Fruit fly (Drosophila melanogaster) whole organism, embryonic: ENCODE results near the gene Inx3.

Experiments used
- CG10979 ChIP-seq: fragments of 200-800 bp; sonication (Bioruptor generic); optimal IDR thresholded peaks from 2 replicates; lab custom pipeline; 2018; ENCODE audit warnings: missing biosample characterization, mild to moderate bottlenecking, missing genetic modification characterization, moderate library complexity
- CG12155 ChIP-seq: fragments of 200-800 bp; sonication (Bioruptor generic); optimal IDR thresholded peaks from 3 replicates; lab custom pipeline; 2016; ENCODE audit warnings: missing biosample characterization, missing genetic modification characterization
- CG12744 ChIP-seq: fragments of 200-800 bp; sonication (Bioruptor generic); optimal IDR thresholded peaks from 2 replicates; lab custom pipeline; 2016; ENCODE audit warnings: missing biosample characterization, missing genetic modification characterization
- CG14667 ChIP-seq: fragments of 200-800 bp; sonication (Bioruptor generic); IDR thresholded peaks from 2 replicates; pipeline ENCODE4 v1.3.6; 2022; ENCODE audit warnings: missing biosample characterization, missing genetic modification characterization
- CG18476 ChIP-seq: fragments of 200-800 bp; sonication (Bioruptor generic); optimal IDR thresholded peaks from 2 replicates; lab custom pipeline; 2016; ENCODE audit warnings: missing biosample characterization, mild to moderate bottlenecking, missing genetic modification characterization
- CG18764 ChIP-seq: fragments of 200-800 bp; sonication (Bioruptor generic); optimal IDR thresholded peaks from 3 replicates; lab custom pipeline; 2016; ENCODE audit warnings: missing biosample characterization, missing genetic modification characterization
- CG2199 ChIP-seq: fragments of 200-800 bp; sonication (Bioruptor generic); IDR thresholded peaks from 3 replicates; pipeline ENCODE4 v1.3.6; 2022; ENCODE audit warnings: missing biosample characterization, missing genetic modification characterization
- CG2712 ChIP-seq: fragments of 200-800 bp; optimal IDR thresholded peaks from 3 replicates; lab custom pipeline; 2019; ENCODE audit warnings: missing biosample characterization, mild to moderate bottlenecking, missing genetic modification characterization, moderate library complexity
- CG30020 ChIP-seq: fragments of 200-800 bp; optimal IDR thresholded peaks from 2 replicates; lab custom pipeline; 2019; ENCODE audit warnings: missing biosample characterization, mild to moderate bottlenecking, missing genetic modification characterization, moderate library complexity
- CG34224 ChIP-seq: fragments of 200-800 bp; sonication (Bioruptor generic); IDR thresholded peaks from 3 replicates; pipeline ENCODE4 v1.3.6; 2022; ENCODE audit warnings: missing biosample characterization, missing genetic modification characterization; ENCODE audit not compliant: partially characterized antibody
- CG3838 ChIP-seq: fragments of 200-800 bp; sonication (Bioruptor generic); optimal IDR thresholded peaks from 3 replicates; lab custom pipeline; 2016; ENCODE audit warnings: missing biosample characterization, missing genetic modification characterization
- CG42726 ChIP-seq: fragments of 200-800 bp; sonication (Bioruptor generic); IDR thresholded peaks from 2 replicates; pipeline ENCODE4 v1.3.6; 2022; ENCODE audit warnings: missing biosample characterization, missing genetic modification characterization; ENCODE audit not compliant: partially characterized antibody
- CG4730 ChIP-seq: fragments of 200-800 bp; sonication (Bioruptor generic); IDR thresholded peaks from 2 replicates; pipeline ENCODE4 v1.3.6; 2022; ENCODE audit warnings: missing biosample characterization, missing genetic modification characterization
- CG6683 ChIP-seq: fragments of 200-800 bp; sonication (Bioruptor generic); optimal IDR thresholded peaks from 2 replicates; lab custom pipeline; 2017; ENCODE audit warnings: missing biosample characterization, mild to moderate bottlenecking, missing genetic modification characterization, missing genetic modification reagents
- CG9609 ChIP-seq: fragments of 200-800 bp; sonication (Bioruptor generic); optimal IDR thresholded peaks from 3 replicates; lab custom pipeline; 2016; ENCODE audit warnings: missing biosample characterization, missing genetic modification characterization
- CoRest ChIP-seq: fragments of 200-800 bp; sonication (Bioruptor generic); optimal IDR thresholded peaks from 3 replicates; lab custom pipeline; 2018; ENCODE audit warnings: missing biosample characterization, mild to moderate bottlenecking, missing genetic modification characterization, moderate library complexity
- Doc3 ChIP-seq: fragments of 200-800 bp; sonication (Bioruptor generic); IDR thresholded peaks from 3 replicates; pipeline ENCODE4 v1.3.6; 2022; ENCODE audit warnings: missing biosample characterization, missing genetic modification characterization; ENCODE audit not compliant: partially characterized antibody
- Eip74EF ChIP-seq, 2 experiments: fragments of 200-800 bp in 1 of 2; fragments of >200 bp in 1 of 2; sonication (Bioruptor generic) in 1 of 2; optimal IDR thresholded peaks; 2 replicates each; lab custom pipeline; 2017 to 2019; ENCODE audit warnings: missing biosample characterization in 2 of 2, missing genetic modification characterization in 2 of 2, mild to moderate bottlenecking in 1 of 2, moderate library complexity in 1 of 2
- Ets65A ChIP-seq: fragments of 200-800 bp; sonication (Bioruptor generic); peaks from one replicate; lab custom pipeline; 2016; ENCODE audit warnings: missing biosample characterization, missing genetic modification characterization
- HLH54F ChIP-seq: fragments of 200-800 bp; sonication (Bioruptor generic); optimal IDR thresholded peaks from 3 replicates; lab custom pipeline; 2016; ENCODE audit warnings: missing biosample characterization, missing genetic modification characterization
- Hr3 ChIP-seq: fragments of 200-800 bp; sonication (Bioruptor generic); optimal IDR thresholded peaks from 3 replicates; lab custom pipeline; 2016; ENCODE audit warnings: missing biosample characterization, missing genetic modification characterization
- NfI ChIP-seq: fragments of 200-800 bp; sonication (Bioruptor generic); optimal IDR thresholded peaks from 3 replicates; lab custom pipeline; 2018; ENCODE audit warnings: missing biosample characterization, mild to moderate bottlenecking, missing genetic modification characterization, moderate library complexity
- Optix ChIP-seq: fragments of 200-800 bp; sonication (Bioruptor generic); IDR thresholded peaks from 3 replicates; pipeline ENCODE4 v1.3.6; 2022; ENCODE audit warnings: missing biosample characterization, missing genetic modification characterization
- Ssrp ChIP-seq: fragments of 200-800 bp; sonication (Bioruptor generic); optimal IDR thresholded peaks from 2 replicates; lab custom pipeline; 2018; ENCODE audit warnings: missing biosample characterization, mild to moderate bottlenecking, missing genetic modification characterization, moderate library complexity
- Xrp1 ChIP-seq: fragments of 200-800 bp; sonication (Bioruptor generic); IDR thresholded peaks from 2 replicates; pipeline ENCODE4 v1.3.6; 2022; ENCODE audit warnings: missing biosample characterization, missing genetic modification characterization
- ap ChIP-seq: fragments of 200-800 bp; sonication (Bioruptor generic); IDR thresholded peaks from 2 replicates; pipeline ENCODE4 v1.3.6; 2022; ENCODE audit warnings: missing biosample characterization, missing genetic modification characterization
- ash1 ChIP-seq: fragments of 200-800 bp; sonication (Bioruptor generic); optimal IDR thresholded peaks from 2 replicates; lab custom pipeline; 2018; ENCODE audit warnings: missing biosample characterization, mild to moderate bottlenecking, missing genetic modification characterization
- bowl ChIP-seq: fragments of 200-800 bp; sonication (Bioruptor generic); IDR thresholded peaks from 2 replicates; pipeline ENCODE4 v1.3.6; 2022; ENCODE audit warnings: missing biosample characterization, missing genetic modification characterization
- chm ChIP-seq: fragments of 200-800 bp; sonication (Bioruptor generic); IDR thresholded peaks from 2 replicates; pipeline ENCODE4 v1.3.6; 2022; ENCODE audit warnings: missing biosample characterization, missing genetic modification characterization
- dm ChIP-seq: fragments of 200-800 bp; sonication (Bioruptor generic); optimal IDR thresholded peaks from 3 replicates; lab custom pipeline; 2016; ENCODE audit warnings: missing biosample characterization, missing genetic modification characterization
- dmrt11E ChIP-seq: fragments of 200-800 bp; sonication (Bioruptor generic); optimal IDR thresholded peaks from 3 replicates; lab custom pipeline; 2018; ENCODE audit warnings: missing biosample characterization, mild to moderate bottlenecking, missing genetic modification characterization, moderate library complexity
- dysf ChIP-seq: fragments of 200-800 bp; sonication (Bioruptor generic); IDR thresholded peaks from 3 replicates; pipeline ENCODE4 v1.3.6; 2022; ENCODE audit warnings: missing biosample characterization, missing genetic modification characterization
- fru ChIP-seq: fragments of >200 bp; optimal IDR thresholded peaks from 2 replicates; lab custom pipeline; 2017
- her ChIP-seq: fragments of 200-800 bp; sonication (Bioruptor generic); optimal IDR thresholded peaks from 2 replicates; lab custom pipeline; 2016; ENCODE audit warnings: missing biosample characterization, missing genetic modification characterization
- knrl ChIP-seq: fragments of 200-800 bp; sonication (Bioruptor generic); IDR thresholded peaks from 3 replicates; pipeline ENCODE4 v1.3.6; 2022; ENCODE audit warnings: missing biosample characterization, missing genetic modification characterization; ENCODE audit not compliant: partially characterized antibody
- lola ChIP-seq, 3 experiments: fragments of >200 bp in 2 of 3; fragments of 200-800 bp in 1 of 3; sonication (Bioruptor generic) in 1 of 3; optimal IDR thresholded peaks; 2 replicates each; lab custom pipeline; 2017 to 2019; ENCODE audit warnings: missing biosample characterization in 3 of 3, missing genetic modification characterization in 3 of 3, mild to moderate bottlenecking in 1 of 3, moderate library complexity in 1 of 3
- mirr ChIP-seq: fragments of 200-800 bp; sonication (Bioruptor generic); optimal IDR thresholded peaks from 3 replicates; lab custom pipeline; 2018; ENCODE audit warnings: missing biosample characterization, mild to moderate bottlenecking, missing genetic modification characterization
- nau ChIP-seq: fragments of 200-800 bp; sonication (Bioruptor generic); optimal IDR thresholded peaks from 3 replicates; lab custom pipeline; 2017; ENCODE audit warnings: missing biosample characterization, mild to moderate bottlenecking, missing genetic modification characterization, missing genetic modification reagents
- nerfin-1 ChIP-seq: fragments of 200-800 bp; sonication (Bioruptor generic); optimal IDR thresholded peaks from 3 replicates; lab custom pipeline; 2019; ENCODE audit warnings: missing biosample characterization, mild to moderate bottlenecking, missing genetic modification characterization, moderate library complexity
- nom ChIP-seq: fragments of 200-800 bp; sonication (Bioruptor generic); optimal IDR thresholded peaks from 2 replicates; lab custom pipeline; 2017; ENCODE audit warnings: missing biosample characterization, missing genetic modification characterization, mild to moderate bottlenecking, moderate library complexity, missing genetic modification reagents
- psq ChIP-seq: fragments of 200-800 bp; sonication (Bioruptor generic); optimal IDR thresholded peaks from 2 replicates; lab custom pipeline; 2017; ENCODE audit warnings: missing biosample characterization, missing genetic modification characterization
- pzg ChIP-seq: fragments of 200-800 bp; sonication (Bioruptor generic); optimal IDR thresholded peaks from 3 replicates; lab custom pipeline; 2018; ENCODE audit warnings: missing biosample characterization, mild to moderate bottlenecking, missing genetic modification characterization, moderate library complexity
- ranshi ChIP-seq: fragments of 200-800 bp; sonication (Bioruptor generic); IDR thresholded peaks from 2 replicates; pipeline ENCODE4 v1.3.6; 2022; ENCODE audit warnings: missing biosample characterization, missing genetic modification characterization
- row ChIP-seq: fragments of 200-800 bp; sonication (Bioruptor generic); IDR thresholded peaks from 3 replicates; pipeline ENCODE4 v1.3.6; 2022; ENCODE audit warnings: missing biosample characterization, missing genetic modification characterization
- salm ChIP-seq: fragments of 200-800 bp; sonication (Bioruptor generic); optimal IDR thresholded peaks from 2 replicates; lab custom pipeline; 2018; ENCODE audit warnings: missing biosample characterization, mild to moderate bottlenecking, missing genetic modification characterization
- sens-2 ChIP-seq: fragments of 200-800 bp; sonication (Bioruptor generic); IDR thresholded peaks from 2 replicates; pipeline ENCODE4 v1.3.6; 2022; ENCODE audit warnings: missing biosample characterization, missing genetic modification characterization
- sima ChIP-seq: fragments of 200-800 bp; sonication (Bioruptor generic); optimal IDR thresholded peaks from 2 replicates; lab custom pipeline; 2016; ENCODE audit warnings: missing biosample characterization, missing genetic modification characterization
- sr ChIP-seq: fragments of 200-800 bp; sonication (Bioruptor generic); IDR thresholded peaks from 3 replicates; pipeline ENCODE4 v1.3.6; 2022; ENCODE audit warnings: missing biosample characterization, missing genetic modification characterization
- tup ChIP-seq: fragments of 200-800 bp; sonication (Bioruptor generic); optimal IDR thresholded peaks from 2 replicates; lab custom pipeline; 2016; ENCODE audit warnings: missing biosample characterization, mild to moderate bottlenecking, missing genetic modification characterization, moderate library complexity

Gene Inx3

dm6 chr3R:28844611-28845376 is 14.5 kb downstream of the Inx3 start, which contains the start of the genes Apc and spg (continued):
- peak; percentile 68 for TF ChIP-seq Doc3 (GFP tag; lab: Robert Waterston, UW)
- no peak for TF ChIP-seq sima (GFP tag; lab: Kevin White, UChicago)
- TF ChIP-seq CG42726 (GFP tag; lab: Robert Waterston, UW), result peak; percentile 69
- peak; percentile 80 for TF ChIP-seq knrl
- peak; percentile 30 for TF ChIP-seq dmrt11E (tag; lab: Kevin White, UChicago)
- peak; percentile 77 for TF ChIP-seq nom (GFP tag; lab: Kevin White, UChicago)
- TF ChIP-seq dysf (GFP tag; lab: Robert Waterston, UW), result peak; percentile 31; the same call in 1 of the 3 replicates
- TF ChIP-seq CG30020 (tag; lab: Kevin White, UChicago), result peak; percentile 25
- no peak for TF ChIP-seq CG12744
- peak; percentile 70 for TF ChIP-seq chm
- peak; percentile 51 for TF ChIP-seq CoRest (tag; lab: Kevin White, UChicago)
- TF ChIP-seq ap (GFP tag; lab: Robert Waterston, UW), result no peak
- peak; percentile 9 for TF ChIP-seq Ssrp (tag; lab: Kevin White, UChicago)
- TF ChIP-seq her (GFP tag; lab: Kevin White, UChicago), result peak; percentile 34
- TF ChIP-seq psq (GFP tag; lab: Kevin White, UChicago), result no peak
- TF ChIP-seq CG4730 (GFP tag; lab: Robert Waterston, UW), result no peak
- TF ChIP-seq nerfin-1 (tag; lab: Kevin White, UChicago), result peak; percentile 42
- TF ChIP-seq sr, result peak; percentile 75; the same call in 2 of the 3 replicates
- peak; percentile 57 for TF ChIP-seq salm (tag; lab: Kevin White, UChicago)
- TF ChIP-seq CG6683 (GFP tag; lab: Kevin White, UChicago), result no peak
- TF ChIP-seq dm (GFP tag; lab: Kevin White, UChicago), result peak; percentile 5
- no peak for TF ChIP-seq fru (lab: Kevin White, UChicago)
- no peak for TF ChIP-seq CG18764 (GFP tag; lab: Kevin White, UChicago)
- TF ChIP-seq CG18476 (GFP tag; lab: Kevin White, UChicago), result peak; percentile 51
- peak; percentile 29 for TF ChIP-seq ash1 (GFP tag; lab: Kevin White, UChicago)
- peak; percentile 46 for TF ChIP-seq HLH54F (GFP tag; lab: Kevin White, UChicago)
- peak; percentile 32 for TF ChIP-seq CG3838 (GFP tag; lab: Kevin White, UChicago)
- peak; percentile 76 for TF ChIP-seq CG34224
- 0 out of 3 replicates have a peak, but pooled peaks have one; percentile 44 for TF ChIP-seq CG2199 (GFP tag; lab: Robert Waterston, UW)
- TF ChIP-seq Eip74EF (GFP tag; optimal IDR thresholded peaks at IDR 0.05; lab: Kevin White, UChicago), result peak in 1 of 2 experiments; percentile 8
- peak; percentile 50; the same call in 1 of the 2 replicates for TF ChIP-seq ranshi (GFP tag; lab: Robert Waterston, UW)
- peak; percentile 52 for TF ChIP-seq Xrp1 (GFP tag; lab: Robert Waterston, UW)
- TF ChIP-seq row (GFP tag; lab: Robert Waterston, UW), result peak; percentile 82
- TF ChIP-seq tup (GFP tag; lab: Kevin White, UChicago), result no peak
- TF ChIP-seq Ets65A (GFP tag; lab: Kevin White, UChicago), result peak; percentile 84
- no peak; the same call in 1 of the 2 replicates for TF ChIP-seq bowl
- peak; percentile 47 for TF ChIP-seq CG12155 (GFP tag; lab: Kevin White, UChicago)
- peak; percentile 14 for TF ChIP-seq CG10979 (tag; lab: Kevin White, UChicago)
- no peak for TF ChIP-seq sens-2 (GFP tag; lab: Robert Waterston, UW)
- TF ChIP-seq CG2712 (tag; lab: Kevin White, UChicago), result peak; percentile 45
- TF ChIP-seq CG9609 (GFP tag; lab: Kevin White, UChicago), result no peak
- TF ChIP-seq Hr3 (GFP tag; lab: Kevin White, UChicago), result peak; percentile 15
- peak; percentile 59 for TF ChIP-seq mirr (GFP tag; lab: Kevin White, UChicago)
- TF ChIP-seq CG14667 (GFP tag; lab: Robert Waterston, UW), result no peak
- peak in 1 of 3 experiments; percentile 43 for TF ChIP-seq lola (GFP tag; optimal IDR thresholded peaks at IDR 0.05; lab: Kevin White, UChicago)
- TF ChIP-seq NfI (GFP tag; lab: Kevin White, UChicago), result no peak
- peak; percentile 38; the same call in 1 of the 3 replicates for TF ChIP-seq Optix (GFP tag; lab: Robert Waterston, UW)
- peak; percentile 93 for TF ChIP-seq pzg (GFP tag; lab: Kevin White, UChicago)
- TF ChIP-seq nau (GFP tag; lab: Kevin White, UChicago), result peak; percentile 40
